Fruit fly (Drosophila melanogaster): Measurements from ENCODE around the gene CG8534.

CG8534 gene

dm6 chr3R:9808946-9809545, 3.5 kb upstream of the CG8534 start, which contains the start of gene FBXO11 (continued):
- TF ChIP-seq CG18476 (GFP tag; optimal IDR thresholded peaks at IDR 0.05), result no peak
- TF ChIP-seq danr (GFP tag; IDR thresholded peaks at IDR 0.05), result no peak
- TF ChIP-seq CG2129 (GFP tag; IDR thresholded peaks at IDR 0.05; ENCODE audit: partially characterized antibody), result no peak
- TF ChIP-seq dmrt99B (tag; optimal IDR thresholded peaks at IDR 0.05), result no peak
- TF ChIP-seq CG3065 (GFP tag; optimal IDR thresholded peaks at IDR 0.05), result no peak
- TF ChIP-seq CG11398 (GFP tag; optimal IDR thresholded peaks at IDR 0.05), result no peak
- 0 out of 2 replicates have a peak, but pooled peaks have one; percentile 40 for TF ChIP-seq CG31441 (GFP tag; IDR thresholded peaks at IDR 0.05)
- no peak for TF ChIP-seq slp2 (GFP tag; optimal IDR thresholded peaks at IDR 0.05)
- TF ChIP-seq so (GFP tag; IDR thresholded peaks at IDR 0.05), result no peak
- TF ChIP-seq CG34422 (GFP tag; IDR thresholded peaks at IDR 0.05), result peak; percentile 79; the same call in 1 of the 3 replicates
- no peak for TF ChIP-seq cas (GFP tag; IDR thresholded peaks at IDR 0.05)
- no peak for TF ChIP-seq Fer2 (tag; optimal IDR thresholded peaks at IDR 0.05)
- no peak for TF ChIP-seq jigr1 (GFP tag; IDR thresholded peaks at IDR 0.05)
- peak; percentile 78 for TF ChIP-seq sens (GFP tag)
- no peak for TF ChIP-seq gsb-n (tag; optimal IDR thresholded peaks at IDR 0.05)
- TF ChIP-seq wor (GFP tag; IDR thresholded peaks at IDR 0.05), result no peak
- TF ChIP-seq ci (GFP tag; IDR thresholded peaks at IDR 0.05), result peak; percentile 8; the same call in 1 of the 3 replicates
- no peak for TF ChIP-seq CG3995 (GFP tag; optimal IDR thresholded peaks at IDR 0.05)
- no peak for TF ChIP-seq Mrtf (GFP tag; IDR thresholded peaks at IDR 0.05)
- TF ChIP-seq CG9215 (GFP tag; IDR thresholded peaks at IDR 0.05), result no peak
- no peak for TF ChIP-seq corto (GFP tag; optimal IDR thresholded peaks at IDR 0.05)
- no peak for TF ChIP-seq Adf1 (GFP tag; IDR thresholded peaks at IDR 0.05)
- no peak for TF ChIP-seq sr (GFP tag; IDR thresholded peaks at IDR 0.05)
- no peak for TF ChIP-seq pnt (GFP tag; optimal IDR thresholded peaks at IDR 0.05)
- TF ChIP-seq lov (optimal IDR thresholded peaks at IDR 0.05), result no peak
- no peak for TF ChIP-seq lov (GFP tag; IDR thresholded peaks at IDR 0.05)
- TF ChIP-seq stc (GFP tag; IDR thresholded peaks at IDR 0.05), result no peak
- no peak for TF ChIP-seq CG6813 (GFP tag; optimal IDR thresholded peaks at IDR 0.05)
- no peak for TF ChIP-seq CG1603 (tag; optimal IDR thresholded peaks at IDR 0.05)
- TF ChIP-seq org-1 (GFP tag; optimal IDR thresholded peaks at IDR 0.05), result no peak
- TF ChIP-seq Stat92E (GFP tag; optimal IDR thresholded peaks at IDR 0.05), result peak in 1 of 3 experiments; percentile 83
- no peak for TF ChIP-seq btn (GFP tag; optimal IDR thresholded peaks at IDR 0.05)
- peak; percentile 67 for TF ChIP-seq CG2116 (GFP tag; optimal IDR thresholded peaks at IDR 0.05)
- no peak for TF ChIP-seq CG10431 (GFP tag; optimal IDR thresholded peaks at IDR 0.05)
- no peak for TF ChIP-seq slbo (GFP tag; IDR thresholded peaks at IDR 0.05)
- no peak for TF ChIP-seq pb (GFP tag; optimal IDR thresholded peaks at IDR 0.05)
- TF ChIP-seq disco-r (GFP tag; optimal IDR thresholded peaks at IDR 0.05), result no peak
- no peak for TF ChIP-seq sna (GFP tag; IDR thresholded peaks at IDR 0.05; ENCODE audit: partially characterized antibody)
- TF ChIP-seq C15 (GFP tag; IDR thresholded peaks at IDR 0.05), result no peak
- no peak for TF ChIP-seq pros (GFP tag; optimal IDR thresholded peaks at IDR 0.05)
- no peak for TF ChIP-seq CG16815 (GFP tag; optimal IDR thresholded peaks at IDR 0.05)
- TF ChIP-seq CG3163 (GFP tag; optimal IDR thresholded peaks at IDR 0.05), result peak; percentile 11
- TF ChIP-seq BtbVII (GFP tag; optimal IDR thresholded peaks at IDR 0.05), result peak; percentile 30
- no peak for TF ChIP-seq pum (GFP tag; optimal IDR thresholded peaks at IDR 0.05)
- TF ChIP-seq CG34376 (GFP tag; optimal IDR thresholded peaks at IDR 0.05), result no peak
- TF ChIP-seq CG11085 (GFP tag; IDR thresholded peaks at IDR 0.05), result no peak
- no peak for TF ChIP-seq CG4360 (GFP tag; IDR thresholded peaks at IDR 0.05)
- no peak for TF ChIP-seq Mes4 (GFP tag; optimal IDR thresholded peaks at IDR 0.05)
- no peak for TF ChIP-seq CTCF (GFP tag; optimal IDR thresholded peaks at IDR 0.05)
- peak; percentile 2 for TF ChIP-seq CG10543 (GFP tag; optimal IDR thresholded peaks at IDR 0.05)
- TF ChIP-seq CG18619 (GFP tag; optimal IDR thresholded peaks at IDR 0.05), result no peak
- no peak for TF ChIP-seq pho (GFP tag; optimal IDR thresholded peaks at IDR 0.05)

Measured in whole organism, embryonic.